Worm (Caenorhabditis elegans) whole organism, young adult: Measurements from ENCODE around the gene K08D8.6.

ENCODE experiments used
- B0019.2 ChIP-seq: fragments of 200-800 bp; sonication (Bioruptor generic); conservative IDR thresholded peaks from 2 replicates; pipeline ENCODE4 v1.3.6; 2022; ENCODE audit warnings: missing genetic modification reagents, missing genetic modification characterization, missing compliant biosample characterization
- B0261.1 ChIP-seq: sonication (generic microtip); optimal IDR thresholded peaks from 2 replicates; lab custom pipeline; 2016; ENCODE audit warnings: mild to moderate bottlenecking, missing genetic modification characterization, moderate library complexity, missing compliant biosample characterization
- C06A6.2 ChIP-seq: fragments of 200-800 bp; sonication (Bioruptor generic); conservative IDR thresholded peaks from 2 replicates; pipeline ENCODE4 v1.3.6; 2022; ENCODE audit warnings: missing genetic modification characterization, missing compliant biosample characterization
- F37B4.10 ChIP-seq: fragments of 200-800 bp; sonication (Bioruptor generic); IDR thresholded peaks from 2 replicates; pipeline ENCODE4 v1.3.6; 2022; ENCODE audit warnings: missing genetic modification characterization, missing compliant biosample characterization
- F49E8.2 ChIP-seq: sonication (generic microtip); optimal IDR thresholded peaks from 3 replicates; lab custom pipeline; 2017; ENCODE audit warnings: missing genetic modification characterization, mild to moderate bottlenecking, missing compliant biosample characterization, antibody characterized with exemption, moderate library complexity; ENCODE audit not compliant: insufficient read depth
- F52B5.7 ChIP-seq: sonication (generic microtip); optimal IDR thresholded peaks from 2 replicates; lab custom pipeline; 2016; ENCODE audit warnings: mild to moderate bottlenecking, missing genetic modification characterization, missing compliant biosample characterization
- F55B11.4 ChIP-seq: sonication (generic microtip); optimal IDR thresholded peaks from 2 replicates; lab custom pipeline; 2016; ENCODE audit warnings: missing compliant biosample characterization, missing genetic modification characterization, borderline replicate concordance; ENCODE audit not compliant: insufficient read depth
- T26A5.8 ChIP-seq: sonication (generic microtip); optimal IDR thresholded peaks from 2 replicates; lab custom pipeline; 2016; ENCODE audit warnings: missing genetic modification characterization, missing compliant biosample characterization
- Y53F4B.3 ChIP-seq: fragments of 200-800 bp; sonication (Bioruptor generic); IDR thresholded peaks from 2 replicates; pipeline ENCODE4 v1.3.6; 2022; ENCODE audit warnings: missing genetic modification reagents, missing genetic modification characterization, missing compliant biosample characterization
- Y67H2A.10 ChIP-seq: fragments of 200-800 bp; sonication (Bioruptor generic); conservative IDR thresholded peaks from 2 replicates; pipeline ENCODE4 v1.3.6; 2022; ENCODE audit warnings: missing genetic modification reagents, missing genetic modification characterization, missing compliant biosample characterization
- aptf-2 ChIP-seq: fragments of 200-800 bp; sonication (Bioruptor generic); conservative IDR thresholded peaks from 2 replicates; pipeline ENCODE4 v1.3.6; 2022; ENCODE audit warnings: missing genetic modification reagents, missing genetic modification characterization, missing compliant biosample characterization
- aptf-3 ChIP-seq: fragments of 200-800 bp; sonication (Bioruptor generic); IDR thresholded peaks from 2 replicates; pipeline ENCODE4 v1.3.6; 2022; ENCODE audit warnings: missing genetic modification characterization, missing compliant biosample characterization
- attf-3 ChIP-seq: fragments of 200-800 bp; sonication (Bioruptor generic); conservative IDR thresholded peaks from 2 replicates; pipeline ENCODE4 v1.3.6; 2022; ENCODE audit warnings: missing genetic modification reagents, missing genetic modification characterization, missing compliant biosample characterization
- attf-6 ChIP-seq: fragments of 200-800 bp; sonication (Bioruptor generic); IDR thresholded peaks from 2 replicates; pipeline ENCODE4 v1.3.6; 2022; ENCODE audit warnings: missing genetic modification reagents, missing genetic modification characterization, missing compliant biosample characterization
- bed-1 ChIP-seq: fragments of 200-800 bp; sonication (Bioruptor generic); IDR thresholded peaks from 2 replicates; pipeline ENCODE4 v1.3.6; 2022; ENCODE audit warnings: missing genetic modification reagents, missing genetic modification characterization, missing compliant biosample characterization
- cebp-1 ChIP-seq, 2 experiments: fragments of 200-800 bp in 1 of 2; sonication (Bioruptor generic) in 1 of 2; sonication (generic microtip) in 1 of 2; IDR thresholded peaks in 1 of 2; optimal IDR thresholded peaks in 1 of 2; 2 replicates each; pipeline versions ENCODE4 v1.3.6 to Lab custom; 2017 to 2022; ENCODE audit warnings: missing compliant biosample characterization in 2 of 2, missing genetic modification characterization in 2 of 2, mild to moderate bottlenecking in 1 of 2, missing genetic modification reagents in 1 of 2, moderate library complexity in 1 of 2
- cebp-2 ChIP-seq: fragments of 200-800 bp; sonication (Bioruptor generic); IDR thresholded peaks from 2 replicates; pipeline ENCODE4 v1.3.6; 2022; ENCODE audit warnings: missing genetic modification characterization, missing compliant biosample characterization
- ceh-100 ChIP-seq: fragments of 200-800 bp; sonication (Bioruptor generic); IDR thresholded peaks from 2 replicates; pipeline ENCODE4 v1.3.6; 2022; ENCODE audit warnings: missing genetic modification reagents, missing genetic modification characterization, missing compliant biosample characterization
- ceh-40 ChIP-seq: fragments of 200-800 bp; sonication (Bioruptor generic); IDR thresholded peaks from 2 replicates; pipeline ENCODE4 v1.3.6; 2022; ENCODE audit warnings: missing genetic modification characterization, missing compliant biosample characterization
- ceh-58 ChIP-seq: fragments of 200-800 bp; sonication (Bioruptor generic); IDR thresholded peaks from 2 replicates; pipeline ENCODE4 v1.3.6; 2022; ENCODE audit warnings: missing genetic modification characterization, missing compliant biosample characterization
- egl-18 ChIP-seq: fragments of 200-800 bp; sonication (Bioruptor generic); IDR thresholded peaks from 2 replicates; pipeline ENCODE4 v1.3.6; 2022; ENCODE audit warnings: missing genetic modification reagents, missing genetic modification characterization, missing compliant biosample characterization
- egl-44 ChIP-seq: fragments of 200-800 bp; sonication (Bioruptor generic); IDR thresholded peaks from 2 replicates; pipeline ENCODE4 v1.3.6; 2022; ENCODE audit warnings: missing genetic modification reagents, missing genetic modification characterization, missing compliant biosample characterization
- hlh-12 ChIP-seq: sonication (generic microtip); optimal IDR thresholded peaks from 2 replicates; lab custom pipeline; 2016; ENCODE audit warnings: missing genetic modification characterization, missing compliant biosample characterization
- hmg-1.2 ChIP-seq: fragments of 200-800 bp; sonication (Bioruptor generic); IDR thresholded peaks from 2 replicates; pipeline ENCODE4 v1.3.6; 2022; ENCODE audit warnings: missing genetic modification reagents, missing genetic modification characterization, missing compliant biosample characterization
- hrde-1 ChIP-seq: sonication (generic microtip); optimal IDR thresholded peaks from 2 replicates; lab custom pipeline; 2016; ENCODE audit warnings: missing genetic modification characterization, mild to moderate bottlenecking, missing compliant biosample characterization, moderate library complexity, missing genotype, missing genetic modification reagents, borderline replicate concordance
- lin-35 ChIP-seq, 3 experiments: fragments of 150-350 bp in 2 of 3; sonication (generic microtip) in 1 of 3; optimal IDR thresholded peaks; 2 replicates each; lab custom pipeline; 2014 to 2018; ENCODE audit warnings: missing biosample characterization in 3 of 3, missing genetic modification characterization in 3 of 3, missing genetic modification reagents in 3 of 3
- lsl-1 ChIP-seq: fragments of 200-800 bp; sonication (Bioruptor generic); optimal IDR thresholded peaks from 2 replicates; lab custom pipeline; 2018; ENCODE audit warnings: mild to moderate bottlenecking, missing genetic modification characterization, moderate library complexity, missing compliant biosample characterization
- madf-10 ChIP-seq: sonication (generic microtip); optimal IDR thresholded peaks from 2 replicates; lab custom pipeline; 2016; ENCODE audit warnings: mild to moderate bottlenecking, missing genetic modification characterization, missing compliant biosample characterization
- mel-28 ChIP-seq: sonication (generic microtip); optimal IDR thresholded peaks from 2 replicates; lab custom pipeline; 2016; ENCODE audit warnings: borderline replicate concordance, mild to moderate bottlenecking, missing genetic modification characterization, missing compliant biosample characterization
- nhr-90 ChIP-seq: sonication (generic microtip); optimal IDR thresholded peaks from 2 replicates; lab custom pipeline; 2016; ENCODE audit warnings: missing genotype, mild to moderate bottlenecking, missing genetic modification characterization, missing compliant biosample characterization
- rcor-1 ChIP-seq: fragments of 200-800 bp; sonication (Bioruptor generic); IDR thresholded peaks from 2 replicates; pipeline ENCODE4 v1.3.6; 2022; ENCODE audit warnings: missing genetic modification reagents, missing genetic modification characterization, missing compliant biosample characterization
- sdz-38 ChIP-seq: sonication (generic microtip); optimal IDR thresholded peaks from 2 replicates; lab custom pipeline; 2016; ENCODE audit warnings: missing genotype, missing genetic modification characterization, missing compliant biosample characterization
- unc-130 ChIP-seq: sonication (generic microtip); optimal IDR thresholded peaks from 2 replicates; lab custom pipeline; 2016; ENCODE audit warnings: missing genetic modification reagents, missing genetic modification characterization, missing compliant biosample characterization
- unc-62 ChIP-seq: fragments of 150-350 bp; optimal IDR thresholded peaks from 2 replicates; lab custom pipeline; 2014; ENCODE audit warnings: missing biosample characterization, missing genetic modification reagents, missing genetic modification characterization
- zim-3 ChIP-seq: sonication (generic microtip); optimal IDR thresholded peaks from 2 replicates; lab custom pipeline; 2017; ENCODE audit warnings: mild to moderate bottlenecking, missing genetic modification characterization, moderate library complexity, missing compliant biosample characterization
- ztf-18 ChIP-seq: sonication (generic microtip); optimal IDR thresholded peaks from 2 replicates; lab custom pipeline; 2016; ENCODE audit warnings: missing genotype, mild to moderate bottlenecking, missing genetic modification characterization, missing compliant biosample characterization
- ztf-3 ChIP-seq: fragments of 200-800 bp; sonication (Bioruptor generic); optimal IDR thresholded peaks from 2 replicates; lab custom pipeline; 2018; ENCODE audit warnings: mild to moderate bottlenecking, missing genetic modification characterization, missing compliant biosample characterization

K08D8.6 gene

DNA sequence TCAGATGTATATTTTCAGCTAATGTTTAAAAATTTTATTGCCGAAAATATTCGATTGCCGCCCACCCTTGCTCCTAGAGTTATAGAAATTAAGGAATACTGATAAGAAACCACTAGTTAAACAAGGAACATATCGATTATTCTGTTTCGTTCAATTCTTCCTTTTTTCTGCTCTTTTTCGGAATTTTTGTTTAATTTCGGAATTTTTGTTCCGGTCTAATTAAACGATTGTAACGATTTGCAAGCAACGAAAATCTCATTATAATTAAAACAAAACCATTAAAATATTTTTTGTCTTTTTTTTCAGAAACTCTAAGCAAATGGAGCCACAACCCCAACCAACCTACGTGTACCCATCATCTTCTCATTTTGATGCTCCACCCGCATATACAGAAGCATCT, 1.9 kb upstream of the K08D8.6 start, which contains the start of gene K08D8.1:
TSS of gene K08D8.1 (plus strand) at position 301 of the 400 bp plus-strand sequence.
- TF ChIP-seq egl-18 (GFP tag; lab: Robert Waterston, UW) (no peak), F49E8.2 (tag; lab: Kevin White, UChicago) (no peak), B0261.1 (tag; lab: Kevin White, UChicago) (no peak), cebp-1 (GFP tag; IDR thresholded peaks at IDR 0.05; lab: Robert Waterston, UW) (no peak), cebp-1 (tag; optimal IDR thresholded peaks at IDR 0.05; lab: Kevin White, UChicago) (no peak), C06A6.2 (GFP tag; lab: Robert Waterston, UW) (no peak), attf-6 (GFP tag; lab: Robert Waterston, UW) (no peak), unc-130 (GFP tag; lab: Kevin White, UChicago) (no peak), mel-28 (tag; lab: Kevin White, UChicago) (no peak)

DNA sequence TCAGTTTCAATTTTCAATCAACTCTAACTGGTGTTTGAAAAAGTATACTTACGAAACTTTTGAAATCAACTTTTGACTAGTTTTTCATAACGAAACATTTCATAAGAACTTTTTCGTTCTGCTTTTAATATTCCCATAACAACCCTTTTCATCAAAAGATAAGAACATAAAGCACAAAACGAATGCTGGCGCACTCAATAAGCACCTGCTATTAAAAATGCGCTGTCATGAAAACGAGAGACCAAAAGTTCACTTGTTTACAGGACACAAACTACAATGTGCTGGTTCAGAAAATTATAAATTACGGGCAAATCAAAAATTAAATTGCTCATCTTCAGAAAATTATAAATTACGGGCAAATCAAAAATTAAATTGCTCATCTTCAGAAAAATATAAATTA, 772 bp upstream of the K08D8.6 start:
- TF ChIP-seq ceh-40 (no peak), cebp-1 (GFP tag; IDR thresholded peaks at IDR 0.05; lab: Robert Waterston, UW) (no peak), cebp-1 (tag; optimal IDR thresholded peaks at IDR 0.05; lab: Kevin White, UChicago) (peak; percentile 22)
- TF ChIP-seq, all 124 proteins: peak for 1

DNA sequence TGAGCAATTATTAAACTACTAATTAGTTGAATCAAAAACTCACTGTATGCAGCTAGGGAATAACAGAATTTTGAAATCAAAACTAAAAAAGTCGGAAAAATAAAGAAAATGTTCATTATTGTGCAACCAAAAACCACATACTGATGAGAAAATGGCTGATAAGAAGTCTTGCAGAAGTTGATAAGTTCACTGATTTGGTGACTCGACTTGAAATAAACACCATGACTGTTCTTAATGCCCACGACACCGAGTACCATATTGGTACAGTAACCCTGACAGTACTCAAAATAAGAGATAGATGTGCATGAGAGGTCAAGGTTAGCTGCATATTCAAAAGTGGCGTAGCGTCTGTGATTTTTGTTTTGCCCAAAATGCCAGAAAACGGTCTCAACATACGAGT, 4.3 kb downstream of the K08D8.6 start:
- TF ChIP-seq sdz-38 (no peak), nhr-90 (tag; lab: Kevin White, UChicago) (no peak), rcor-1 (GFP tag; lab: Robert Waterston, UW) (no peak), attf-3 (GFP tag; lab: Robert Waterston, UW) (no peak), lin-35 (GFP tag; optimal IDR thresholded peaks at IDR 0.05; lab: Kevin White, UChicago) (no peak), hrde-1 (tag; lab: Kevin White, UChicago) (no peak), madf-10 (tag; lab: Kevin White, UChicago) (no peak), F49E8.2 (tag; lab: Kevin White, UChicago) (no peak), Y67H2A.10 (no peak), hlh-12 (tag; lab: Kevin White, UChicago) (no peak), F52B5.7 (tag; lab: Kevin White, UChicago) (no peak), Y53F4B.3 (GFP tag; lab: Robert Waterston, UW) (no peak), cebp-2 (no peak), ceh-58 (GFP tag; lab: Robert Waterston, UW) (no peak), unc-62 (GFP tag; lab: Kevin White, UChicago) (no peak), lsl-1 (GFP tag; lab: Kevin White, UChicago) (no peak), bed-1 (GFP tag; lab: Robert Waterston, UW) (no peak), F37B4.10 (GFP tag; lab: Robert Waterston, UW) (no peak), aptf-3 (GFP tag; lab: Robert Waterston, UW) (no peak), B0019.2 (GFP tag; lab: Robert Waterston, UW) (no peak)

DNA sequence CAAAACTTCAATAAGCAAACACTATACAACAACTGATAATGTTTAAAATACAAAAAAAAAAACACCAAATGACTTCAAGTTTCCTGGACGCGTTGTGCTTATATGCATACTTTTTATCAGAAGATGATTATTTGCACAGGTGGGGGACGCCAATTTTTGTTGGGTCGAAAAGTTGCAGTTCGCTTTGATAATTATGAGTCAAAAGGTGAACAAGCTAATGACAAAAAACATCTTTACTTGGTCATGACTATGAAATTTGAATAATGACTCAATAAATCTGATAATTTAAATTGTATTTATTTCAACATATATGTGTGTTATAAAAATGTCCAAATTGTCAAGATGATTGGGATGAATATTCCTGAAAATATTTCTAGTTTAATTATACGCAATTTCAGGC, 7.1 kb downstream of the K08D8.6 start, which contains the start of gene ZK896.4:
TSS of gene ZK896.4 (minus strand) at position 101 of the 400 bp plus-strand sequence.
- no peak for TF ChIP-seq attf-6 (GFP tag; lab: Robert Waterston, UW)
- no peak for TF ChIP-seq egl-44 (GFP tag; lab: Robert Waterston, UW)
- TF ChIP-seq lsl-1 (GFP tag; lab: Kevin White, UChicago) = no peak
- no peak for TF ChIP-seq ceh-100 (GFP tag; lab: Robert Waterston, UW)
- no peak for TF ChIP-seq hmg-1.2 (GFP tag; lab: Robert Waterston, UW)
- TF ChIP-seq unc-62 (GFP tag; lab: Kevin White, UChicago) = no peak
- no peak for TF ChIP-seq ztf-18 (tag; lab: Kevin White, UChicago)
- TF ChIP-seq hrde-1 (tag; lab: Kevin White, UChicago) = no peak
- TF ChIP-seq F55B11.4 (tag; lab: Kevin White, UChicago) = no peak
- no peak for TF ChIP-seq zim-3
- TF ChIP-seq T26A5.8 (tag; lab: Kevin White, UChicago) = no peak
- no peak for TF ChIP-seq aptf-2 (GFP tag; lab: Robert Waterston, UW)
- TF ChIP-seq ztf-3 (GFP tag; lab: Kevin White, UChicago) = no peak
